Worm (Caenorhabditis elegans): ENCODE measurements around the gene C44F1.1.

DNA sequence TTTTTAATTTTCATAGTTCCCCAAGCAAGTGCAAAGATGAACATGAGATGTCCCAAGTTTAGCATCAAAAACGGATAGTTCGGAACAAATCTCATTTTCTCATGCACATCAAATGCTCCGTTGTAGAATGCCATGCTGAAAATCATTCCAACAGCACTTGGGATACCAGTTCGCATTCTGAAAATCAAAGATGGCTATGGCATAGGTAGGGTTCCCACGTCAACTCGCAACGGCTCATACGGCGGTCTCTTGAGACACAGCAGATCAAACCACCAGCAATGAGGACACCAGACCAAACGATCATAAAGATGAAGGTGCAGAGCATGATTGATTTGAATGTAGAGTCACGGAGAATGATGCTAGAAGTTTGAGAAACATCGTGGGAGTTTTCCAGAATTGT lies 37.8 kb upstream of the C44F1.1 start:
- no peak for TF ChIP-seq lsy-2 (tag; optimal IDR thresholded peaks at IDR 0.05)
- TF ChIP-seq pag-3 (tag; optimal IDR thresholded peaks at IDR 0.05; ENCODE audit: borderline replicate concordance, insufficient read depth) = no peak
- TF ChIP-seq ama-1 (optimal IDR thresholded peaks at IDR 0.05) = no peak
- no peak for TF ChIP-seq egl-27 (tag; optimal IDR thresholded peaks at IDR 0.05)

All from whole organism, L1 larva.